Worm (Caenorhabditis elegans) whole organism, L1 larva: Measurements from ENCODE around the gene F35C8.8.

Experiments
- C34B4.2 ChIP-seq: sonication (generic microtip); optimal IDR thresholded peaks from 2 replicates; lab custom pipeline; 2017; ENCODE audit warnings: mild to moderate bottlenecking, missing genetic modification characterization, missing compliant biosample characterization
- F16B12.6 ChIP-seq: fragments of 150-350 bp; optimal IDR thresholded peaks from 2 replicates; lab custom pipeline; 2014; ENCODE audit warnings: missing biosample characterization, missing genetic modification characterization
- ama-1 ChIP-seq: fragments of 150-350 bp; optimal IDR thresholded peaks from 2 replicates; lab custom pipeline; 2014
- ceh-8 ChIP-seq: fragments of 200-800 bp; sonication (Bioruptor generic); optimal IDR thresholded peaks from 2 replicates; lab custom pipeline; 2018; ENCODE audit warnings: mild to moderate bottlenecking, missing genetic modification characterization, moderate library complexity, missing compliant biosample characterization
- ceh-88 ChIP-seq: fragments of 200-800 bp; sonication (Bioruptor generic); IDR thresholded peaks from 2 replicates; pipeline ENCODE4 v1.3.6; 2022; ENCODE audit warnings: missing genetic modification characterization, missing compliant biosample characterization
- dsc-1 ChIP-seq: sonication (generic microtip); optimal IDR thresholded peaks from 2 replicates; lab custom pipeline; 2016; ENCODE audit warnings: mild to moderate bottlenecking, missing genetic modification characterization, missing compliant biosample characterization
- efl-1 ChIP-seq, 4 experiments: fragments of 150-350 bp; optimal IDR thresholded peaks in 3 of 4; peaks in 1 of 4; 1 replicate in 1 of 4; 2 replicates in 3 of 4; lab custom pipeline; 2014; ENCODE audit warnings: missing biosample characterization in 2 of 4, missing genetic modification characterization in 2 of 4, missing genetic modification reagents in 2 of 4
- egl-27 ChIP-seq, 2 experiments: fragments of 150-350 bp in 1 of 2; sonication (generic microtip); optimal IDR thresholded peaks; 3 replicates each; lab custom pipeline; 2017 to 2018; ENCODE audit warnings: missing biosample characterization in 2 of 2, missing genetic modification characterization in 2 of 2, missing genetic modification reagents in 2 of 2
- fkh-4 ChIP-seq: sonication (generic microtip); optimal IDR thresholded peaks from 2 replicates; lab custom pipeline; 2016; ENCODE audit warnings: missing compliant biosample characterization, missing genetic modification characterization, borderline replicate concordance
- fkh-8 ChIP-seq: sonication (generic microtip); optimal IDR thresholded peaks from 2 replicates; lab custom pipeline; 2016; ENCODE audit warnings: mild to moderate bottlenecking, missing genetic modification characterization, missing compliant biosample characterization
- fos-1 ChIP-seq: fragments of 150-350 bp; optimal IDR thresholded peaks from 2 replicates; lab custom pipeline; 2014; ENCODE audit warnings: missing biosample characterization, missing genetic modification characterization
- grh-1 ChIP-seq: fragments of 200-800 bp; sonication (Bioruptor generic); IDR thresholded peaks from 2 replicates; pipeline ENCODE4 v1.3.6; 2022; ENCODE audit warnings: missing genetic modification reagents, missing genetic modification characterization, missing compliant biosample characterization
- hlh-4 ChIP-seq: sonication (generic microtip); optimal IDR thresholded peaks from 2 replicates; lab custom pipeline; 2016; ENCODE audit warnings: mild to moderate bottlenecking, missing genetic modification characterization, missing compliant biosample characterization
- isw-1 ChIP-seq: fragments of 200-800 bp; sonication (Bioruptor generic); IDR thresholded peaks from 2 replicates; pipeline ENCODE4 v1.3.6; 2022; ENCODE audit warnings: missing genetic modification characterization, missing compliant biosample characterization
- lin-13 ChIP-seq: fragments of 150-350 bp; optimal IDR thresholded peaks from 2 replicates; lab custom pipeline; 2014; ENCODE audit warnings: missing biosample characterization, missing genetic modification reagents, missing genetic modification characterization
- lin-14 ChIP-seq: fragments of 200-800 bp; sonication (Bioruptor generic); optimal IDR thresholded peaks from 2 replicates; lab custom pipeline; 2018; ENCODE audit warnings: mild to moderate bottlenecking, missing genetic modification characterization, moderate library complexity, missing compliant biosample characterization
- lir-3 ChIP-seq: sonication (generic microtip); optimal IDR thresholded peaks from 2 replicates; lab custom pipeline; 2016; ENCODE audit warnings: mild to moderate bottlenecking, missing genetic modification characterization, moderate library complexity, missing compliant biosample characterization; ENCODE audit not compliant: poor library complexity
- lsy-2 ChIP-seq, 2 experiments: fragments of 150-350 bp; optimal IDR thresholded peaks; 2 replicates each; lab custom pipeline; 2014; ENCODE audit warnings: missing biosample characterization in 2 of 2, missing genetic modification characterization in 2 of 2
- mab-9 ChIP-seq: fragments of 200-800 bp; sonication (Bioruptor generic); IDR thresholded peaks from 2 replicates; pipeline ENCODE4 v1.3.6; 2022; ENCODE audit warnings: missing genetic modification reagents, missing genetic modification characterization, missing compliant biosample characterization
- mdl-1 ChIP-seq, 2 experiments: fragments of 150-350 bp; optimal IDR thresholded peaks; 2 replicates each; lab custom pipeline; 2014 to 2017; ENCODE audit warnings: missing biosample characterization in 2 of 2, missing genetic modification characterization in 2 of 2, inconsistent platforms in 1 of 2
- mef-2 ChIP-seq: fragments of 150-350 bp; optimal IDR thresholded peaks from 2 replicates; lab custom pipeline; 2014; ENCODE audit warnings: missing biosample characterization, missing genetic modification characterization
- mep-1 ChIP-seq: fragments of 150-350 bp; optimal IDR thresholded peaks from 2 replicates; lab custom pipeline; 2014; ENCODE audit warnings: missing biosample characterization, missing genetic modification characterization
- nhr-11 ChIP-seq: fragments of 150-350 bp; optimal IDR thresholded peaks from 2 replicates; lab custom pipeline; 2014; ENCODE audit warnings: missing biosample characterization, missing genetic modification characterization
- nhr-19 ChIP-seq: fragments of 200-800 bp; sonication (Bioruptor generic); conservative IDR thresholded peaks from 2 replicates; pipeline ENCODE4 v1.3.6; 2022; ENCODE audit warnings: missing genetic modification characterization, missing compliant biosample characterization
- nhr-237 ChIP-seq: fragments of 150-350 bp; optimal IDR thresholded peaks from 2 replicates; lab custom pipeline; 2014; ENCODE audit warnings: missing biosample characterization, missing genetic modification characterization
- nhr-47 ChIP-seq: sonication (generic microtip); optimal IDR thresholded peaks from 2 replicates; lab custom pipeline; 2016; ENCODE audit warnings: mild to moderate bottlenecking, missing genetic modification characterization, moderate library complexity, missing compliant biosample characterization
- nhr-71 ChIP-seq: sonication (generic microtip); optimal IDR thresholded peaks from 2 replicates; lab custom pipeline; 2016; ENCODE audit warnings: mild to moderate bottlenecking, missing genetic modification characterization, moderate library complexity, missing compliant biosample characterization
- nhr-76 ChIP-seq: sonication (generic microtip); optimal IDR thresholded peaks from 2 replicates; lab custom pipeline; 2017; ENCODE audit warnings: missing biosample characterization, missing genetic modification characterization
- nhr-77 ChIP-seq: fragments of 150-350 bp; optimal IDR thresholded peaks from 2 replicates; lab custom pipeline; 2014; ENCODE audit warnings: missing biosample characterization, missing genetic modification characterization
- nhr-84 ChIP-seq: sonication (generic microtip); optimal IDR thresholded peaks from 2 replicates; lab custom pipeline; 2017; ENCODE audit warnings: missing biosample characterization, missing genetic modification characterization
- nhr-90 ChIP-seq: sonication (generic microtip); optimal IDR thresholded peaks from 2 replicates; lab custom pipeline; 2016; ENCODE audit warnings: mild to moderate bottlenecking, missing genetic modification characterization, missing compliant biosample characterization; ENCODE audit not compliant: poor library complexity
- pag-3 ChIP-seq: sonication (generic microtip); optimal IDR thresholded peaks from 2 replicates; lab custom pipeline; 2017; ENCODE audit warnings: missing genetic modification characterization, mild to moderate bottlenecking, missing compliant biosample characterization, antibody characterized with exemption, borderline replicate concordance; ENCODE audit not compliant: insufficient read depth
- rnt-1 ChIP-seq: sonication (generic microtip); optimal IDR thresholded peaks from 2 replicates; lab custom pipeline; 2016; ENCODE audit warnings: mild to moderate bottlenecking, missing genetic modification characterization, moderate library complexity, missing compliant biosample characterization
- snpc-4 ChIP-seq: fragments of 150-350 bp; optimal IDR thresholded peaks from 2 replicates; lab custom pipeline; 2014; ENCODE audit warnings: missing biosample characterization, missing genetic modification characterization
- snu-23 ChIP-seq: sonication (generic microtip); optimal IDR thresholded peaks from 2 replicates; lab custom pipeline; 2016; ENCODE audit warnings: missing genetic modification characterization, missing compliant biosample characterization
- sox-4 ChIP-seq: sonication (generic microtip); optimal IDR thresholded peaks from 2 replicates; lab custom pipeline; 2016; ENCODE audit warnings: missing genetic modification characterization, missing compliant biosample characterization
- swsn-7 ChIP-seq: sonication (generic microtip); optimal IDR thresholded peaks from 2 replicates; lab custom pipeline; 2016; ENCODE audit warnings: missing genetic modification characterization, missing compliant biosample characterization
- tlp-1 ChIP-seq: fragments of 150-350 bp; optimal IDR thresholded peaks from 2 replicates; lab custom pipeline; 2014; ENCODE audit warnings: missing biosample characterization, missing genetic modification characterization
- unc-30 ChIP-seq: sonication (generic microtip); optimal IDR thresholded peaks from 2 replicates; lab custom pipeline; 2017; ENCODE audit warnings: missing biosample characterization, missing genetic modification characterization
- xbp-1 ChIP-seq: sonication (generic microtip); optimal IDR thresholded peaks from 2 replicates; lab custom pipeline; 2016; ENCODE audit warnings: missing genetic modification characterization, missing compliant biosample characterization
- ztf-11 ChIP-seq, 2 experiments: sonication (generic microtip); optimal IDR thresholded peaks; 2 replicates each; lab custom pipeline; 2016 to 2017; ENCODE audit warnings: missing genetic modification characterization in 2 of 2, missing biosample characterization in 1 of 2, missing compliant biosample characterization in 1 of 2
- ztf-4 ChIP-seq: fragments of 150-350 bp; optimal IDR thresholded peaks from 2 replicates; lab custom pipeline; 2014; ENCODE audit warnings: missing biosample characterization, missing genetic modification characterization

Gene F35C8.8

ce11 chrX:5397300-5397699 lies 24.9 kb upstream of the F35C8.8 start, which contains the start of gene C03F11.2:
Gene C03F11.2 (minus strand): TSS chrX:5397400.
- TF ChIP-seq ztf-11 (tag; optimal IDR thresholded peaks at IDR 0.05; lab: Kevin White, UChicago) (no peak), fkh-4 (no peak), F16B12.6 (no peak), lir-3 (tag; lab: Kevin White, UChicago) (no peak), egl-27 (tag; optimal IDR thresholded peaks at IDR 0.05; lab: Kevin White, UChicago) (no peak), nhr-19 (no peak), isw-1 (GFP tag; lab: Robert Waterston, UW) (no peak), lin-14 (no peak), ceh-8 (GFP tag; lab: Kevin White, UChicago) (no peak), C34B4.2 (tag; lab: Kevin White, UChicago) (no peak), unc-30 (tag; lab: Kevin White, UChicago) (no peak), nhr-77 (tag; lab: Kevin White, UChicago) (no peak), snu-23 (GFP tag; lab: Kevin White, UChicago) (no peak)

ce11 chrX:5387629-5388028 lies 15.2 kb upstream of the F35C8.8 start:
- TF ChIP-seq unc-30 (tag; lab: Kevin White, UChicago) (no peak), nhr-237 (tag; lab: Kevin White, UChicago) (no peak), mep-1 (tag; lab: Kevin White, UChicago) (peak; percentile 1), sox-4 (tag; lab: Kevin White, UChicago) (peak; percentile 38), nhr-90 (tag; lab: Kevin White, UChicago) (no peak), snpc-4 (no peak), mef-2 (no peak), ztf-4 (no peak), mab-9 (GFP tag; lab: Robert Waterston, UW) (no peak), mdl-1 (tag; optimal IDR thresholded peaks at IDR 0.05; lab: Kevin White, UChicago) (no peak), ama-1 (no peak), efl-1 (optimal IDR thresholded peaks at IDR 0.05; lab: Kevin White, UChicago) (no peak), efl-1 (GFP tag; optimal IDR thresholded peaks at IDR 0.05 in 1 of 2; lab: Kevin White, UChicago) (peak in 1 of 2 experiments; percentile 33), fkh-8 (tag; lab: Kevin White, UChicago) (peak; percentile 88), lin-14 (peak; percentile 53), lsy-2 (tag; optimal IDR thresholded peaks at IDR 0.05; lab: Kevin White, UChicago) (no peak), xbp-1 (no peak), pag-3 (no peak), swsn-7 (tag; lab: Kevin White, UChicago) (peak; percentile 12), rnt-1 (no peak), dsc-1 (no peak), tlp-1 (no peak), ceh-88 (GFP tag; lab: Robert Waterston, UW) (no peak), ceh-8 (GFP tag; lab: Kevin White, UChicago) (peak; percentile 49), nhr-77 (tag; lab: Kevin White, UChicago) (no peak), lir-3 (tag; lab: Kevin White, UChicago) (no peak), grh-1 (GFP tag; lab: Robert Waterston, UW) (no peak), nhr-84 (tag; lab: Kevin White, UChicago) (no peak), fos-1 (no peak), nhr-71 (tag; lab: Kevin White, UChicago) (peak; percentile 74), nhr-11 (tag; lab: Kevin White, UChicago) (peak; percentile 30), nhr-76 (tag; lab: Kevin White, UChicago) (no peak), hlh-4 (tag; lab: Kevin White, UChicago) (peak; percentile 86), nhr-47 (tag; lab: Kevin White, UChicago) (peak; percentile 65), isw-1 (GFP tag; lab: Robert Waterston, UW) (no peak), lin-13 (GFP tag; lab: Kevin White, UChicago) (no peak)
- TF ChIP-seq, all 84 proteins: peak for 11
